Fruit fly (Drosophila melanogaster): ENCODE measurements around the gene Ubx.
A peak's percentile ranks its signal among the peaks of the same experiment; 100 is the strongest.

Gene Ubx

dm6 chr3R:16704226-16704625 is 30.0 kb downstream of the Ubx start (continued):
- TF ChIP-seq Ada2b (GFP tag; IDR thresholded peaks at IDR 0.05) (peak; percentile 65; the same call in 1 of the 2 replicates), CG15601 (tag; optimal IDR thresholded peaks at IDR 0.05) (no peak), CG16779 (GFP tag; IDR thresholded peaks at IDR 0.05) (no peak), tap (tag; optimal IDR thresholded peaks at IDR 0.05) (no peak), CG3847 (GFP tag; IDR thresholded peaks at IDR 0.05) (peak; percentile 35), CG7556 (GFP tag; optimal IDR thresholded peaks at IDR 0.05) (peak; percentile 6), CG18262 (tag; optimal IDR thresholded peaks at IDR 0.05) (peak; percentile 34), CG5245 (GFP tag; optimal IDR thresholded peaks at IDR 0.05) (no peak), CG10979 (tag; optimal IDR thresholded peaks at IDR 0.05) (no peak), CG8765 (GFP tag; IDR thresholded peaks at IDR 0.05) (no peak), CG4404 (GFP tag; IDR thresholded peaks at IDR 0.05) (peak; percentile 42; the same call in 1 of the 2 replicates), chif (GFP tag; optimal IDR thresholded peaks at IDR 0.05) (peak; percentile 38 to 43), Rfx (GFP tag; IDR thresholded peaks at IDR 0.05) (peak; percentile 73), CG11723 (GFP tag; optimal IDR thresholded peaks at IDR 0.05) (no peak), Blimp-1 (GFP tag; optimal IDR thresholded peaks at IDR 0.05) (no peak), Nf-YC (tag; optimal IDR thresholded peaks at IDR 0.05) (no peak), CG16863 (GFP tag; optimal IDR thresholded peaks at IDR 0.05) (peak; percentile 20), Dad (GFP tag; optimal IDR thresholded peaks at IDR 0.05) (peak; percentile 44), sim (GFP tag; IDR thresholded peaks at IDR 0.05) (no peak), wek (GFP tag; optimal IDR thresholded peaks at IDR 0.05) (no peak), sob (GFP tag; IDR thresholded peaks at IDR 0.05) (no peak), CG10366 (GFP tag; IDR thresholded peaks at IDR 0.05) (peak; percentile 63), Sry-δ (GFP tag; optimal IDR thresholded peaks at IDR 0.05) (no peak), wdn (GFP tag; IDR thresholded peaks at IDR 0.05) (no peak), CG4707 (GFP tag; optimal IDR thresholded peaks at IDR 0.05) (no peak), bcd (GFP tag; optimal IDR thresholded peaks at IDR 0.05) (peak; percentile 42), tio (GFP tag; optimal IDR thresholded peaks at IDR 0.05) (peak; percentile 38), chm (GFP tag; IDR thresholded peaks at IDR 0.05) (0 out of 2 replicates have a peak, but pooled peaks have one; percentile 9), H15 (GFP tag; IDR thresholded peaks at IDR 0.05) (0 out of 3 replicates have a peak, but pooled peaks have one; percentile 33), tna (GFP tag; IDR thresholded peaks at IDR 0.05; ENCODE audit: partially characterized antibody) (no peak), CG6854 (GFP tag; optimal IDR thresholded peaks at IDR 0.05) (no peak), CG4424 (GFP tag; optimal IDR thresholded peaks at IDR 0.05) (peak; percentile 19), CG12769 (tag; optimal IDR thresholded peaks at IDR 0.05) (peak; percentile 14), tgo (GFP tag; IDR thresholded peaks at IDR 0.05) (peak; percentile 62), nerfin-1 (tag; optimal IDR thresholded peaks at IDR 0.05) (no peak), ranshi (GFP tag; IDR thresholded peaks at IDR 0.05) (0 out of 2 replicates have a peak, but pooled peaks have one; percentile 49), Atf-2 (GFP tag; optimal IDR thresholded peaks at IDR 0.05) (peak; percentile 18), vvl (GFP tag; IDR thresholded peaks at IDR 0.05) (peak; percentile 67), cg (GFP tag; optimal IDR thresholded peaks at IDR 0.05) (no peak), crp (GFP tag; optimal IDR thresholded peaks at IDR 0.05) (no peak), CG9437 (GFP tag; optimal IDR thresholded peaks at IDR 0.05) (peak; percentile 24), CHES-1-like (GFP tag; optimal IDR thresholded peaks at IDR 0.05) (no peak), emc (GFP tag; optimal IDR thresholded peaks at IDR 0.05) (no peak), repo (GFP tag; optimal IDR thresholded peaks at IDR 0.05) (no peak), CG32767 (GFP tag; IDR thresholded peaks at IDR 0.05) (no peak), Taf1 (GFP tag; IDR thresholded peaks at IDR 0.05) (0 out of 2 replicates have a peak, but pooled peaks have one; percentile 11), ro (GFP tag; IDR thresholded peaks at IDR 0.05) (no peak), kay (GFP tag; optimal IDR thresholded peaks at IDR 0.05) (peak; percentile 1), fd64A (GFP tag; optimal IDR thresholded peaks at IDR 0.05) (no peak), wor (GFP tag; IDR thresholded peaks at IDR 0.05) (no peak), nom (GFP tag; optimal IDR thresholded peaks at IDR 0.05) (no peak)

Measured in whole organism, embryonic.